Worm (Caenorhabditis elegans) whole organism, L4/young adult: ENCODE data around the gene nlp-13.
"Not testable (repeated sequence)": the region's sequence is repeated elsewhere in the genome, so short reads cannot be mapped to it uniquely, and the experiment has no call there.

Experiments
- W03F9.2 ChIP-seq: fragments of 150-350 bp; optimal IDR thresholded peaks from 2 replicates; lab custom pipeline; 2014; ENCODE audit warnings: missing biosample characterization, missing genetic modification characterization
- dao-5 ChIP-seq: sonication (generic microtip); optimal IDR thresholded peaks from 2 replicates; lab custom pipeline; 2016; ENCODE audit warnings: missing genotype, missing genetic modification characterization, moderate library complexity, missing compliant biosample characterization
- him-1 ChIP-seq: sonication (generic microtip); optimal IDR thresholded peaks from 2 replicates; lab custom pipeline; 2016; ENCODE audit warnings: missing genotype, missing genetic modification reagents, missing genetic modification characterization, missing compliant biosample characterization

ce11 chrV:4278735-4279134 is 42.5 kb downstream of the nlp-13 start, which contains the start of gene srt-20:
- TF ChIP-seq dao-5; him-1 (tag; lab: Kevin White, UChicago); W03F9.2: not testable (repeated sequence)
